Fruit fly (Drosophila melanogaster) whole organism, prepupa: ENCODE data around the gene fd96Ca.

Source experiments
- CG10631 ChIP-seq: fragments of 200-800 bp; sonication (Bioruptor generic); optimal IDR thresholded peaks from 2 replicates; lab custom pipeline; 2016; ENCODE audit warnings: missing biosample characterization, missing genetic modification characterization
- CG11902 ChIP-seq: fragments of 200-800 bp; sonication (Bioruptor generic); optimal IDR thresholded peaks from 3 replicates; lab custom pipeline; 2016; ENCODE audit warnings: missing biosample characterization, missing genetic modification characterization
- CG15336 ChIP-seq: fragments of 200-800 bp; sonication (Bioruptor generic); IDR thresholded peaks from 2 replicates; pipeline ENCODE4 v1.3.6; 2022; ENCODE audit warnings: missing biosample characterization, missing genetic modification characterization
- CG16779 ChIP-seq: fragments of 200-800 bp; sonication (Bioruptor generic); optimal IDR thresholded peaks from 3 replicates; lab custom pipeline; 2017; ENCODE audit warnings: missing biosample characterization, mild to moderate bottlenecking, missing genetic modification characterization
- CG3032 ChIP-seq: fragments of 200-800 bp; optimal IDR thresholded peaks from 2 replicates; lab custom pipeline; 2019; ENCODE audit warnings: missing biosample characterization, mild to moderate bottlenecking, missing genetic modification characterization, moderate library complexity
- CG32006 ChIP-seq: fragments of 200-800 bp; sonication (Bioruptor generic); optimal IDR thresholded peaks from 3 replicates; lab custom pipeline; 2017; ENCODE audit warnings: missing biosample characterization, mild to moderate bottlenecking, missing genetic modification characterization
- CG34406 ChIP-seq: fragments of 200-800 bp; sonication (Bioruptor generic); optimal IDR thresholded peaks from 3 replicates; lab custom pipeline; 2016; ENCODE audit warnings: missing biosample characterization, missing genetic modification characterization
- CG6276 ChIP-seq: fragments of 200-800 bp; sonication (Bioruptor generic); optimal IDR thresholded peaks from 2 replicates; lab custom pipeline; 2017; ENCODE audit warnings: missing biosample characterization, mild to moderate bottlenecking, missing genetic modification characterization
- CG8119 ChIP-seq: fragments of 200-800 bp; sonication (Bioruptor generic); IDR thresholded peaks from 3 replicates; pipeline ENCODE4 v1.3.6; 2022; ENCODE audit warnings: missing biosample characterization, missing genetic modification characterization
- CG8319 ChIP-seq: fragments of 200-800 bp; sonication (Bioruptor generic); optimal IDR thresholded peaks from 3 replicates; lab custom pipeline; 2016; ENCODE audit warnings: missing biosample characterization, missing genetic modification characterization
- CG8632 ChIP-seq: fragments of 200-800 bp; sonication (Bioruptor generic); optimal IDR thresholded peaks from 3 replicates; lab custom pipeline; 2016; ENCODE audit warnings: missing biosample characterization, missing genetic modification characterization
- CG9139 ChIP-seq: fragments of 200-800 bp; sonication (Bioruptor generic); optimal IDR thresholded peaks from 3 replicates; lab custom pipeline; 2017; ENCODE audit warnings: missing biosample characterization, mild to moderate bottlenecking, missing genetic modification characterization
- Eip93F ChIP-seq: fragments of 200-800 bp; sonication (Bioruptor generic); optimal IDR thresholded peaks from 2 replicates; lab custom pipeline; 2016; ENCODE audit warnings: missing biosample characterization, mild to moderate bottlenecking, missing genetic modification characterization
- Ets96B ChIP-seq: fragments of 200-800 bp; optimal IDR thresholded peaks from 2 replicates; lab custom pipeline; 2019; ENCODE audit warnings: missing biosample characterization, mild to moderate bottlenecking, missing genetic modification characterization, moderate library complexity
- Hr38 ChIP-seq: sonication (Bioruptor generic); optimal IDR thresholded peaks from 2 replicates; lab custom pipeline; 2016; ENCODE audit warnings: missing biosample characterization, missing genetic modification characterization
- Hr39 ChIP-seq: fragments of 200-800 bp; sonication (Bioruptor generic); optimal IDR thresholded peaks from 2 replicates; lab custom pipeline; 2016; ENCODE audit warnings: missing biosample characterization, missing genetic modification characterization
- Hr4 ChIP-seq: fragments of 200-800 bp; sonication (Bioruptor generic); optimal IDR thresholded peaks from 3 replicates; lab custom pipeline; 2016; ENCODE audit warnings: missing biosample characterization, missing genetic modification characterization
- Lpt ChIP-seq: fragments of 200-800 bp; sonication (Bioruptor generic); optimal IDR thresholded peaks from 3 replicates; lab custom pipeline; 2016; ENCODE audit warnings: missing biosample characterization, missing genetic modification characterization
- Met ChIP-seq: fragments of 200-800 bp; sonication (Bioruptor generic); optimal IDR thresholded peaks from 3 replicates; lab custom pipeline; 2016; ENCODE audit warnings: missing biosample characterization, missing genetic modification characterization
- OdsH ChIP-seq: fragments of 200-800 bp; sonication (Bioruptor generic); optimal IDR thresholded peaks from 3 replicates; lab custom pipeline; 2016; ENCODE audit warnings: missing biosample characterization, missing genetic modification characterization
- Smox ChIP-seq: fragments of 200-800 bp; sonication (Bioruptor generic); optimal IDR thresholded peaks from 3 replicates; lab custom pipeline; 2016; ENCODE audit warnings: missing biosample characterization, missing genetic modification characterization
- Sox14 ChIP-seq: fragments of 200-800 bp; sonication (Bioruptor generic); optimal IDR thresholded peaks from 3 replicates; lab custom pipeline; 2016; ENCODE audit warnings: missing biosample characterization, missing genetic modification characterization
- Sox15 ChIP-seq: fragments of 200-800 bp; sonication (Bioruptor generic); optimal IDR thresholded peaks from 3 replicates; lab custom pipeline; 2016; ENCODE audit warnings: missing biosample characterization, missing genetic modification characterization
- achi ChIP-seq: fragments of 200-800 bp; sonication (Bioruptor generic); optimal IDR thresholded peaks from 3 replicates; lab custom pipeline; 2016; ENCODE audit warnings: missing biosample characterization, missing genetic modification characterization
- acj6 ChIP-seq: fragments of 200-800 bp; sonication (Bioruptor generic); optimal IDR thresholded peaks from 3 replicates; lab custom pipeline; 2016; ENCODE audit warnings: missing biosample characterization, missing genetic modification characterization
- dac ChIP-seq: fragments of 200-800 bp; sonication (Bioruptor generic); optimal IDR thresholded peaks from 2 replicates; lab custom pipeline; 2017; ENCODE audit warnings: missing biosample characterization, mild to moderate bottlenecking, missing genetic modification characterization
- dsx ChIP-seq: fragments of 200-800 bp; optimal IDR thresholded peaks from 3 replicates; lab custom pipeline; 2019; ENCODE audit warnings: missing biosample characterization, mild to moderate bottlenecking, missing genetic modification characterization, moderate library complexity; ENCODE audit not compliant: poor library complexity, severe bottlenecking
- eg ChIP-seq: fragments of 200-800 bp; sonication (Bioruptor generic); IDR thresholded peaks from 3 replicates; pipeline ENCODE4 v1.3.6; 2022; ENCODE audit warnings: missing biosample characterization, missing genetic modification characterization
- fkh ChIP-seq: fragments of 200-800 bp; sonication (Bioruptor generic); optimal IDR thresholded peaks from 3 replicates; lab custom pipeline; 2017; ENCODE audit warnings: missing biosample characterization, mild to moderate bottlenecking, missing genetic modification characterization, moderate library complexity
- pdm3 ChIP-seq: fragments of 200-800 bp; sonication (Bioruptor generic); optimal IDR thresholded peaks from 3 replicates; lab custom pipeline; 2016; ENCODE audit warnings: missing biosample characterization, missing genetic modification characterization
- salr ChIP-seq, 2 experiments: fragments of 200-800 bp; sonication (Bioruptor generic); optimal IDR thresholded peaks; 3 replicates each; lab custom pipeline; 2016 to 2018; ENCODE audit warnings: missing biosample characterization in 2 of 2, missing genetic modification characterization in 2 of 2, mild to moderate bottlenecking in 1 of 2
- spab ChIP-seq: fragments of 200-800 bp; sonication (Bioruptor generic); optimal IDR thresholded peaks from 2 replicates; lab custom pipeline; 2017; ENCODE audit warnings: missing biosample characterization, mild to moderate bottlenecking, missing genetic modification characterization, missing genetic modification reagents
- topi ChIP-seq: fragments of 200-800 bp; sonication (Bioruptor generic); optimal IDR thresholded peaks from 3 replicates; lab custom pipeline; 2016; ENCODE audit warnings: missing biosample characterization, missing genetic modification characterization

Gene fd96Ca

DNA sequence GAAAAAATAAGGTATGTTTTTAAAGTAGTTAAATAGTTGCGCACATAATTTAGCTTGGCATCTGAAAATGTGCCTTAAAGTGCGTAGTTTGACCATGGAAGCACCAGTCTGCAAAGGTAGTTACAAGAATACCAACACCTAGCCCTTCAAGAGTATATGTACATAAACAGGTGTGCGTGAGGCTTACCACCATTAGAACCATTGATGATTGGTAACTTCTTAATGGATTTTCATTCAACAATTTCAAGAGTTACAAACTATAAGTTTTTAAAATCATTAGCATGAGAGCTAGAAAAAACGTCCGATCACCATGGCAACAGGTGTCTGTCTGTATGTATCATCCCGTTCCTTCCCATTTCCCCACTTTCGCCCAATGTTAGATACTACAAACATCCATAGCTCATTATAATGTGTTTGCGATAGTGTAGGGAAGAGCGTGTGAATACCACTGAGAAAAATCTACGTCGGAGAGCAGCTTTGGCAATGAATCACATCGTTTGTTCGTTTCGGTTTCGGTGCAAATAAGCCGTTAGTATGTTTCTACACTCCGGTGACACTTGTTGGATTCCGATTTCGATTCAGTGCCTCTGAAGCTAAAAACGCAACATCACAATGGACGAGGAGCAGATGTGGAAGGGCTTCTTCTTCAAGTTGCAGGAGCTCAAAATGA lies 25.9 kb upstream of the fd96Ca start:
- no peak for TF ChIP-seq CG10631 (GFP tag; lab: Kevin White, UChicago)
- TF ChIP-seq Hr4 (GFP tag; lab: Kevin White, UChicago), result no peak
- no peak for TF ChIP-seq CG16779 (tag; lab: Kevin White, UChicago)

- TF ChIP-seq Sox14 (GFP tag; lab: Kevin White, UChicago) (no peak), dac (no peak), CG32006 (GFP tag; lab: Kevin White, UChicago) (no peak), CG9139 (GFP tag; lab: Kevin White, UChicago) (no peak), achi (GFP tag; lab: Kevin White, UChicago) (no peak), salr (GFP tag; optimal IDR thresholded peaks at IDR 0.05; lab: Kevin White, UChicago) (no peak), acj6 (no peak), topi (GFP tag; lab: Kevin White, UChicago) (no peak), dsx (GFP tag; lab: Kevin White, UChicago) (no peak), spab (GFP tag; lab: Kevin White, UChicago) (no peak), CG16779 (tag; lab: Kevin White, UChicago) (no peak), Lpt (GFP tag; lab: Kevin White, UChicago) (no peak), Smox (no peak), eg (GFP tag; lab: Robert Waterston, UW) (no peak), Ets96B (tag; lab: Kevin White, UChicago) (no peak), Hr39 (GFP tag; lab: Kevin White, UChicago) (no peak), CG8632 (GFP tag; lab: Kevin White, UChicago) (no peak), Met (GFP tag; lab: Kevin White, UChicago) (no peak)
Observed at dm6 chr3R:25060462-25060861, 22.0 kb upstream of the fd96Ca start.

DNA sequence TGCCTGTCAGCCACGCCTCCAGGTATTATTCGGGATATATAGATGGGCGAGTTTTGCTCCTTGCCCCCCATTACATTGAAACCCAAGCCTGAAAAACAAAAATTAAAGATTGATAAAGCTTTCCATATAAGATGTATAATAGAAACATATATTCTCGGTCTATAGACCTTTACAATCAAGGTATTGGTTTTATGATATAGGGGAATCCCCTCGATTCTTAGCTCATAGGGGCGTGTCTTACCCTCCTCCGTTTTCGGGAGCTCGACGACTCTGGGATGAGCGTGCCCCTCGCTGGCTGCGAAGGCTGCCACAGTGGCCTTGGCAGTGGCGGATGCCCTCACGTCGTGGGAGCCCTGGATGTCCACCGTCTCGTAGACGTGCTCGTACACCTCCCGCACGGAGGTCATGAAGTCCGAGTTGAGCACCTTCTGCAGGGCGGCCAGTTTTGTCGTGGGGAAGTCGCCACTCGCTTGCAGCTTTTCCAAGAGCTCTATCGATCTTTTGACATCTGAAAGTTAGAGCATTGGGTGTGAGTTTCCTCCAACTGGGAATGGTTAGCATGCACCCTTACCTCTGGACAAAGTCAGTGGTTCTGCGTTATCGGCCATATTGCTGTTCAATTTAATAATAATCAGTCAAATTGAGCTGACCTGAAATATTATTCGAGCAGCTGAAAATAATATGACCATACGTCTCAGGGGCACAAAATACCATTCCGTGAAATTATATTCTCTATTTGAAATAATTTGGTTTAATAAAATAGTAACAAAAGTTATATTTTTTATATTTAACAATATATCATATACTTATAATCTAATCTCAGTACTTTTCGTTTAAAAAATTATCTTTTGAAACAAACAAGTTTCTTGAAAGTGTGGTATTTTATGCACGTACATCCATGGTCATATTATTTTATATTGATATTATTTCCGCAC lies 17.3 kb upstream of the fd96Ca start, which contains the start of the genes veli and PQBP1:
Gene veli, minus strand, starts transcription at position 685 of the 935 bp plus-strand sequence.
Gene PQBP1, plus strand, starts transcription at position 885 of the 935 bp plus-strand sequence.
- TF ChIP-seq OdsH (GFP tag; lab: Kevin White, UChicago) (no peak), fkh (GFP tag; lab: Kevin White, UChicago) (peak; percentile 45), spab (GFP tag; lab: Kevin White, UChicago) (no peak)

DNA sequence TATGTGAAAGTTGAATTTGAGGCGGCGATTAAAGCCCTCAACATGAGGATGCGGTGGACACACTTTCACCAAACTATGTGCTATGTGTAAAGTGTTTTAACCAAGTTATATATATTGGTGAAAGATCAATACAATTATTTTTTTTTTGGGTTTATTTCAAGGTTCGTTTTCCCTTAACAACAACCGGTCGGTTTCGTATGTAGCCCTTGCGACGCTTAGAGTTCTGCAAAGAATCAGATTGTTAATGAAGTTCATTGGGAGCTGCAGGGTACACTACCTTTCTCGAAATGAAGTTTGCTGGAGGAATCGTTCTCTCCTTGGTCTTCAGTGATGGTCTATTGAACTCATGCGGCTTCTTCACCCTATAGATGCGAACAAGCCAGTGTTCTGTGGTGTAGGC lies 15.6 kb upstream of the fd96Ca start:
- TF ChIP-seq CG8319 (GFP tag; lab: Kevin White, UChicago), result no peak
- TF ChIP-seq CG3032, result no peak
- no peak for TF ChIP-seq CG6276 (GFP tag; lab: Kevin White, UChicago)
- no peak for TF ChIP-seq CG11902 (GFP tag; lab: Kevin White, UChicago)
- TF ChIP-seq salr (GFP tag; optimal IDR thresholded peaks at IDR 0.05; lab: Kevin White, UChicago), result no peak
- no peak for TF ChIP-seq Met (GFP tag; lab: Kevin White, UChicago)
- TF ChIP-seq CG34406 (GFP tag; lab: Kevin White, UChicago), result no peak
- no peak for TF ChIP-seq CG15336 (GFP tag; lab: Robert Waterston, UW)
- no peak for TF ChIP-seq CG8119 (GFP tag; lab: Robert Waterston, UW)
- no peak for TF ChIP-seq Hr38 (GFP tag; lab: Kevin White, UChicago)
- TF ChIP-seq pdm3 (GFP tag; lab: Kevin White, UChicago), result no peak
- no peak for TF ChIP-seq Sox15
- TF ChIP-seq Eip93F (GFP tag; lab: Kevin White, UChicago), result no peak
- TF ChIP-seq CG10631 (GFP tag; lab: Kevin White, UChicago), result no peak
- no peak for TF ChIP-seq spab (GFP tag; lab: Kevin White, UChicago)
